Worm (Caenorhabditis elegans): ENCODE data around the gene pat-12.

- TF ChIP-seq elt-3 (tag; optimal IDR thresholded peaks at IDR 0.05) (no peak), unc-62 (GFP tag; optimal IDR thresholded peaks at IDR 0.05) (no peak), unc-55 (GFP tag; optimal IDR thresholded peaks at IDR 0.05) (no peak), ceh-82 (tag; optimal IDR thresholded peaks at IDR 0.05) (no peak), nhr-10 (tag; optimal IDR thresholded peaks at IDR 0.05) (no peak), ceh-16 (tag; optimal IDR thresholded peaks at IDR 0.05) (no peak), lin-11 (tag; optimal IDR thresholded peaks at IDR 0.05) (no peak), ama-1 (optimal IDR thresholded peaks at IDR 0.05) (no peak)
Observed at ce11 chrIII:683318-683717, 68.9 kb downstream of the pat-12 start, which contains the start of gene W02B3.4.
